Fruit fly (Drosophila melanogaster) whole organism: ENCODE data around the gene CG14383.

Experiments used
- CG8478 ChIP-seq: fragments of >200 bp; optimal IDR thresholded peaks from 2 replicates; lab custom pipeline; 2018; ENCODE audit warnings: inconsistent platforms
- pan ChIP-seq: fragments of >200 bp; optimal IDR thresholded peaks from 2 replicates; lab custom pipeline; 2017
- psq ChIP-seq: fragments of >200 bp; optimal IDR thresholded peaks from 2 replicates; lab custom pipeline; 2017

dm6 chr3R:12974447-12974846, 13.9 kb downstream of the CG14383 start:
- TF ChIP-seq CG8478 (lab: Kevin White, UChicago) (no peak), pan (no peak), psq (lab: Kevin White, UChicago) (no peak)
